Worm (Caenorhabditis elegans): ENCODE results near the gene F43E12.1.

F43E12.1 gene

ce11 chrX:7175389-7175788 is 2.1 kb upstream of the F43E12.1 start:
- TF ChIP-seq gmeb-2 (tag; optimal IDR thresholded peaks at IDR 0.05) = no peak
- TF ChIP-seq che-1 (tag; optimal IDR thresholded peaks at IDR 0.05) = no peak
- TF ChIP-seq Y22D7AL.16 (tag; optimal IDR thresholded peaks at IDR 0.05) = no peak
- no peak for TF ChIP-seq ama-1 (optimal IDR thresholded peaks at IDR 0.05)
- no peak for TF ChIP-seq eyg-1 (tag; optimal IDR thresholded peaks at IDR 0.05)
- TF ChIP-seq pros-1 (tag; optimal IDR thresholded peaks at IDR 0.05) = no peak
- no peak for TF ChIP-seq hlh-13 (GFP tag; optimal IDR thresholded peaks at IDR 0.05)
- no peak for TF ChIP-seq ahr-1 (tag; optimal IDR thresholded peaks at IDR 0.05)
- no peak for TF ChIP-seq pha-4 (tag; optimal IDR thresholded peaks at IDR 0.05)

ce11 chrX:7176817-7177216 is 624 bp upstream of the F43E12.1 start:
- no peak for TF ChIP-seq dve-1 (tag; optimal IDR thresholded peaks at IDR 0.05)
- TF ChIP-seq tbx-7 (tag; optimal IDR thresholded peaks at IDR 0.05) = no peak
- no peak for TF ChIP-seq hlh-15 (tag; optimal IDR thresholded peaks at IDR 0.05)
- TF ChIP-seq rnt-1 (tag; optimal IDR thresholded peaks at IDR 0.05) = no peak
- no peak for TF ChIP-seq unc-86 (tag; optimal IDR thresholded peaks at IDR 0.05)
- TF ChIP-seq zip-5 (tag; optimal IDR thresholded peaks at IDR 0.05) = no peak
- TF ChIP-seq hlh-8 (tag; optimal IDR thresholded peaks at IDR 0.05) = no peak
- TF ChIP-seq ceh-18 (tag; optimal IDR thresholded peaks at IDR 0.05) = no peak
- TF ChIP-seq ceh-34 (tag; optimal IDR thresholded peaks at IDR 0.05) = no peak
- TF ChIP-seq K09A11.1 (tag; optimal IDR thresholded peaks at IDR 0.05; ENCODE audit: insufficient read depth) = no peak
- no peak for TF ChIP-seq pag-3 (tag; optimal IDR thresholded peaks at IDR 0.05; ENCODE audit: borderline replicate concordance)
- TF ChIP-seq ahr-1 (tag; optimal IDR thresholded peaks at IDR 0.05) = no peak
- TF ChIP-seq ceh-2 (tag; optimal IDR thresholded peaks at IDR 0.05) = no peak
- TF ChIP-seq nfya-1 (tag; optimal IDR thresholded peaks at IDR 0.05) = no peak
- TF ChIP-seq pat-9 (tag; optimal IDR thresholded peaks at IDR 0.05) = no peak

- peak; percentile 8 for TF ChIP-seq ceh-18 (tag; optimal IDR thresholded peaks at IDR 0.05)
- no peak for TF ChIP-seq ceh-22 (tag; optimal IDR thresholded peaks at IDR 0.05)
- TF ChIP-seq nfya-1 (tag; optimal IDR thresholded peaks at IDR 0.05) = peak; percentile 26
- TF ChIP-seq hlh-30 (tag; optimal IDR thresholded peaks at IDR 0.05; ENCODE audit: insufficient read depth) = no peak
- no peak for TF ChIP-seq eyg-1 (tag; optimal IDR thresholded peaks at IDR 0.05)
- no peak for TF ChIP-seq pros-1 (tag; optimal IDR thresholded peaks at IDR 0.05)
- TF ChIP-seq rnt-1 (tag; optimal IDR thresholded peaks at IDR 0.05) = no peak
- peak; percentile 32 for TF ChIP-seq elt-2 (tag; optimal IDR thresholded peaks at IDR 0.05)
- TF ChIP-seq ceh-34 (tag; optimal IDR thresholded peaks at IDR 0.05) = peak; percentile 6
- peak; percentile 2 for TF ChIP-seq ets-4 (tag; optimal IDR thresholded peaks at IDR 0.05)
- TF ChIP-seq pha-2 (tag; optimal IDR thresholded peaks at IDR 0.05) = no peak
- TF ChIP-seq elt-4 (tag; optimal IDR thresholded peaks at IDR 0.05) = no peak
- peak; percentile 30 for TF ChIP-seq dve-1 (tag; optimal IDR thresholded peaks at IDR 0.05)
- TF ChIP-seq ceh-19 (GFP tag; optimal IDR thresholded peaks at IDR 0.05) = no peak
- no peak for TF ChIP-seq K02D7.2 (tag; optimal IDR thresholded peaks at IDR 0.05)
- no peak for TF ChIP-seq unc-86 (tag; optimal IDR thresholded peaks at IDR 0.05)
- no peak for TF ChIP-seq pax-1 (tag; optimal IDR thresholded peaks at IDR 0.05)
- TF ChIP-seq ceh-30 (tag; optimal IDR thresholded peaks at IDR 0.05) = no peak
- peak; percentile 98 for TF ChIP-seq sdc-2 (tag; optimal IDR thresholded peaks at IDR 0.05)
- no peak for TF ChIP-seq hlh-13 (GFP tag; optimal IDR thresholded peaks at IDR 0.05)
- no peak for TF ChIP-seq mec-3 (tag; optimal IDR thresholded peaks at IDR 0.05; ENCODE audit: borderline replicate concordance)
- peak; percentile 68 for TF ChIP-seq ceh-31 (tag; optimal IDR thresholded peaks at IDR 0.05)
- TF ChIP-seq fkh-6 (tag; optimal IDR thresholded peaks at IDR 0.05) = no peak
Observed at ce11 chrX:7181627-7182026, 4.2 kb downstream of the F43E12.1 start.

- no peak for TF ChIP-seq ahr-1 (tag; optimal IDR thresholded peaks at IDR 0.05)
- no peak for TF ChIP-seq ceh-31 (tag; optimal IDR thresholded peaks at IDR 0.05)
- TF ChIP-seq hlh-13 (GFP tag; optimal IDR thresholded peaks at IDR 0.05) = no peak
- TF ChIP-seq pqm-1 (tag; optimal IDR thresholded peaks at IDR 0.05) = no peak
- no peak for TF ChIP-seq sox-4 (tag; optimal IDR thresholded peaks at IDR 0.05)
- no peak for TF ChIP-seq dve-1 (tag; optimal IDR thresholded peaks at IDR 0.05)
- no peak for TF ChIP-seq Y22D7AL.16 (tag; optimal IDR thresholded peaks at IDR 0.05)
- TF ChIP-seq lin-11 (tag; optimal IDR thresholded peaks at IDR 0.05) = no peak
- TF ChIP-seq ceh-24 (tag; optimal IDR thresholded peaks at IDR 0.05) = no peak
- no peak for TF ChIP-seq unc-3 (GFP tag; conservative IDR thresholded peaks at IDR 0.05)
- no peak for TF ChIP-seq unc-3 (tag; optimal IDR thresholded peaks at IDR 0.05)
- TF ChIP-seq ceh-6 (GFP tag; optimal IDR thresholded peaks at IDR 0.05) = no peak
- no peak for TF ChIP-seq pha-4 (tag; optimal IDR thresholded peaks at IDR 0.05)
- no peak for TF ChIP-seq madf-2 (tag; optimal IDR thresholded peaks at IDR 0.05)
- no peak for TF ChIP-seq ceh-18 (tag; optimal IDR thresholded peaks at IDR 0.05)
- TF ChIP-seq ceh-22 (tag; optimal IDR thresholded peaks at IDR 0.05) = no peak
- no peak for TF ChIP-seq ceh-48 (tag; optimal IDR thresholded peaks at IDR 0.05)
Observed at ce11 chrX:7187602-7188001, 10.2 kb downstream of the F43E12.1 start, which contains the start of gene C55B6.4. Gene C55B6.4 (minus strand): TSS chrX:7187702.
